Worm (Caenorhabditis elegans): Measurements from ENCODE around the gene T20F7.1.

- TF ChIP-seq zag-1 (tag; optimal IDR thresholded peaks at IDR 0.05) (no peak), mdl-1 (tag; optimal IDR thresholded peaks at IDR 0.05) (no peak), nhr-12 (tag; optimal IDR thresholded peaks at IDR 0.05) (no peak), lin-39 (tag; optimal IDR thresholded peaks at IDR 0.05) (no peak), elt-2 (tag; optimal IDR thresholded peaks at IDR 0.05) (no peak), lin-14 (GFP tag; optimal IDR thresholded peaks at IDR 0.05) (no peak)
These were observed 52.6 kb downstream of the T20F7.1 start for ce11 chrX:16925343-16925742.
